Fruit fly (Drosophila melanogaster) whole organism, embryonic: Measurements from ENCODE around the gene CG33181.
A peak's percentile ranks its signal among the peaks of the same experiment; 100 is the strongest.

Experiments
- ATbp ChIP-seq: fragments of 200-800 bp; sonication (Bioruptor generic); optimal IDR thresholded peaks from 2 replicates; lab custom pipeline; 2017; ENCODE audit warnings: missing biosample characterization, mild to moderate bottlenecking, missing genetic modification characterization, missing genetic modification reagents
- Atf-2 ChIP-seq: fragments of 200-800 bp; sonication (Bioruptor generic); optimal IDR thresholded peaks from 2 replicates; lab custom pipeline; 2016; ENCODE audit warnings: missing biosample characterization, missing genetic modification characterization
- Awh ChIP-seq: fragments of 200-800 bp; sonication (Bioruptor generic); IDR thresholded peaks from 2 replicates; pipeline ENCODE4, ENCODE4 v1.3.6; 2022; ENCODE audit warnings: missing biosample characterization, missing genetic modification characterization
- Bdp1 ChIP-seq: fragments of 200-800 bp; sonication (Bioruptor generic); optimal IDR thresholded peaks from 3 replicates; lab custom pipeline; 2016; ENCODE audit warnings: missing biosample characterization, missing genetic modification characterization
- BtbVII ChIP-seq: fragments of 200-800 bp; sonication (Bioruptor generic); optimal IDR thresholded peaks from 3 replicates; lab custom pipeline; 2017; ENCODE audit warnings: missing biosample characterization, mild to moderate bottlenecking, missing genetic modification characterization
- CG10462 ChIP-seq: fragments of 200-800 bp; sonication (Bioruptor generic); optimal IDR thresholded peaks from 2 replicates; lab custom pipeline; 2016; ENCODE audit warnings: missing biosample characterization, missing genetic modification characterization
- CG10979 ChIP-seq: fragments of 200-800 bp; sonication (Bioruptor generic); optimal IDR thresholded peaks from 2 replicates; lab custom pipeline; 2018; ENCODE audit warnings: missing biosample characterization, mild to moderate bottlenecking, missing genetic modification characterization, moderate library complexity
- CG11085 ChIP-seq: fragments of 200-800 bp; sonication (Bioruptor generic); IDR thresholded peaks from 2 replicates; pipeline ENCODE4 v1.3.6; 2022; ENCODE audit warnings: missing biosample characterization, missing genetic modification characterization
- CG12744 ChIP-seq: fragments of 200-800 bp; sonication (Bioruptor generic); optimal IDR thresholded peaks from 2 replicates; lab custom pipeline; 2016; ENCODE audit warnings: missing biosample characterization, missing genetic modification characterization
- CG12769 ChIP-seq: fragments of 200-800 bp; sonication (Bioruptor generic); optimal IDR thresholded peaks from 2 replicates; lab custom pipeline; 2019; ENCODE audit warnings: missing biosample characterization, mild to moderate bottlenecking, missing genetic modification characterization, moderate library complexity
- CG15514 ChIP-seq: fragments of 200-800 bp; sonication (Bioruptor generic); optimal IDR thresholded peaks from 3 replicates; lab custom pipeline; 2017; ENCODE audit warnings: missing biosample characterization, missing genetic modification characterization, mild to moderate bottlenecking, moderate library complexity, missing genetic modification reagents
- CG15696 ChIP-seq: fragments of 200-800 bp; sonication (Bioruptor generic); optimal IDR thresholded peaks from 2 replicates; lab custom pipeline; 2019; ENCODE audit warnings: missing biosample characterization, mild to moderate bottlenecking, missing genetic modification characterization, moderate library complexity
- CG1602 ChIP-seq: fragments of 200-800 bp; sonication (Bioruptor generic); optimal IDR thresholded peaks from 3 replicates; lab custom pipeline; 2016; ENCODE audit warnings: missing biosample characterization, missing genetic modification characterization
- CG17361 ChIP-seq: fragments of 200-800 bp; sonication (Bioruptor generic); IDR thresholded peaks from 3 replicates; pipeline ENCODE4 v1.3.6; 2022; ENCODE audit warnings: missing biosample characterization, missing genetic modification characterization
- CG18599 ChIP-seq: fragments of 200-800 bp; sonication (Bioruptor generic); optimal IDR thresholded peaks from 3 replicates; lab custom pipeline; 2017; ENCODE audit warnings: missing biosample characterization, missing genetic modification characterization, mild to moderate bottlenecking, moderate library complexity, missing genetic modification reagents
- CG18764 ChIP-seq: fragments of 200-800 bp; sonication (Bioruptor generic); optimal IDR thresholded peaks from 3 replicates; lab custom pipeline; 2016; ENCODE audit warnings: missing biosample characterization, missing genetic modification characterization
- CG31224 ChIP-seq: fragments of 200-800 bp; sonication (Bioruptor generic); IDR thresholded peaks from 2 replicates; pipeline ENCODE4 v1.3.6; 2022; ENCODE audit warnings: missing biosample characterization, missing genetic modification characterization
- CG32532 ChIP-seq: fragments of 200-800 bp; sonication (Bioruptor generic); IDR thresholded peaks from 2 replicates; pipeline ENCODE4 v1.3.6; 2022; ENCODE audit warnings: missing biosample characterization, missing genetic modification characterization
- CG4328 ChIP-seq: fragments of 200-800 bp; sonication (Bioruptor generic); optimal IDR thresholded peaks from 3 replicates; lab custom pipeline; 2017; ENCODE audit warnings: missing biosample characterization, missing genetic modification reagents, missing genetic modification characterization
- CG7271 ChIP-seq: fragments of 200-800 bp; sonication (Bioruptor generic); optimal IDR thresholded peaks from 2 replicates; lab custom pipeline; 2018; ENCODE audit warnings: missing biosample characterization, mild to moderate bottlenecking, missing genetic modification characterization, moderate library complexity
- Chrac-16 ChIP-seq: fragments of 200-800 bp; sonication (Bioruptor generic); optimal IDR thresholded peaks from 3 replicates; lab custom pipeline; 2016; ENCODE audit warnings: missing biosample characterization, missing genetic modification characterization
- Dfd ChIP-seq, 2 experiments: fragments of >200 bp; optimal IDR thresholded peaks; 2 replicates each; lab custom pipeline; 2017; ENCODE audit warnings: missing biosample characterization in 2 of 2, missing genetic modification characterization in 2 of 2
- E2f1 ChIP-seq: fragments of 200-800 bp; sonication (Bioruptor generic); IDR thresholded peaks from 2 replicates; pipeline ENCODE4 v1.3.6; 2022; ENCODE audit warnings: missing biosample characterization, missing genetic modification characterization
- HHEX ChIP-seq: fragments of 200-800 bp; sonication (Bioruptor generic); optimal IDR thresholded peaks from 3 replicates; lab custom pipeline; 2017; ENCODE audit warnings: missing biosample characterization, mild to moderate bottlenecking, missing genetic modification characterization, missing genetic modification reagents
- HLHmδ ChIP-seq: fragments of 200-800 bp; sonication (Bioruptor generic); optimal IDR thresholded peaks from 2 replicates; lab custom pipeline; 2018; ENCODE audit warnings: missing biosample characterization, mild to moderate bottlenecking, missing genetic modification characterization, moderate library complexity
- Hmr ChIP-seq: fragments of 200-800 bp; sonication (Bioruptor generic); optimal IDR thresholded peaks from 3 replicates; lab custom pipeline; 2017; ENCODE audit warnings: mild to moderate bottlenecking, missing biosample characterization, missing genetic modification reagents, missing genetic modification characterization
- MTF-1 ChIP-seq: fragments of 200-800 bp; sonication (Bioruptor generic); optimal IDR thresholded peaks from 2 replicates; lab custom pipeline; 2018; ENCODE audit warnings: missing biosample characterization, mild to moderate bottlenecking, missing genetic modification characterization, borderline replicate concordance
- Max ChIP-seq: fragments of 200-800 bp; sonication (Bioruptor generic); optimal IDR thresholded peaks from 2 replicates; lab custom pipeline; 2016; ENCODE audit warnings: missing biosample characterization, mild to moderate bottlenecking, missing genetic modification characterization
- Nf-YA ChIP-seq: fragments of 200-800 bp; sonication (Bioruptor generic); IDR thresholded peaks from 2 replicates; pipeline ENCODE4 v1.3.6; 2022; ENCODE audit warnings: missing biosample characterization, missing genetic modification characterization
- Pdp1 ChIP-seq, 2 experiments: fragments of 200-800 bp; sonication (Bioruptor generic); optimal IDR thresholded peaks; 3 replicates each; lab custom pipeline; 2016; ENCODE audit warnings: missing biosample characterization in 2 of 2, missing genetic modification characterization in 2 of 2, mild to moderate bottlenecking in 1 of 2, moderate library complexity in 1 of 2
- Sin3A ChIP-seq: fragments of >200 bp; optimal IDR thresholded peaks from 2 replicates; lab custom pipeline; 2018
- ab ChIP-seq: fragments of 200-800 bp; sonication (Bioruptor generic); optimal IDR thresholded peaks from 2 replicates; lab custom pipeline; 2016; ENCODE audit warnings: missing biosample characterization, missing genetic modification characterization
- br ChIP-seq: fragments of >200 bp; optimal IDR thresholded peaks from 2 replicates; lab custom pipeline; 2017
- cato ChIP-seq: fragments of 200-800 bp; sonication (Bioruptor generic); optimal IDR thresholded peaks from 2 replicates; lab custom pipeline; 2016; ENCODE audit warnings: missing biosample characterization, missing genetic modification characterization, borderline replicate concordance
- chif ChIP-seq, 2 experiments: fragments of 200-800 bp; sonication (Bioruptor generic); optimal IDR thresholded peaks; 3 replicates each; lab custom pipeline; 2016; ENCODE audit warnings: missing biosample characterization in 2 of 2, missing genetic modification characterization in 2 of 2
- dysf ChIP-seq: fragments of 200-800 bp; sonication (Bioruptor generic); IDR thresholded peaks from 3 replicates; pipeline ENCODE4 v1.3.6; 2022; ENCODE audit warnings: missing biosample characterization, missing genetic modification characterization
- gcm ChIP-seq: fragments of 200-800 bp; sonication (Bioruptor generic); optimal IDR thresholded peaks from 2 replicates; lab custom pipeline; 2019; ENCODE audit warnings: missing biosample characterization, mild to moderate bottlenecking, missing genetic modification characterization, moderate library complexity
- ken ChIP-seq: fragments of 200-800 bp; sonication (Bioruptor generic); IDR thresholded peaks from 3 replicates; pipeline ENCODE4 v1.3.6; 2022; ENCODE audit warnings: missing biosample characterization, missing genetic modification characterization
- lbe ChIP-seq: fragments of 200-800 bp; sonication (Bioruptor generic); optimal IDR thresholded peaks from 2 replicates; lab custom pipeline; 2016; ENCODE audit warnings: missing biosample characterization, mild to moderate bottlenecking, missing genetic modification characterization
- mam ChIP-seq: fragments of 200-800 bp; sonication (Bioruptor generic); optimal IDR thresholded peaks from 3 replicates; lab custom pipeline; 2016; ENCODE audit warnings: missing biosample characterization, missing genetic modification characterization
- pan ChIP-seq, 4 experiments: fragments of >200 bp in 3 of 4; fragments of 200-800 bp in 1 of 4; sonication (Bioruptor generic) in 1 of 4; optimal IDR thresholded peaks in 3 of 4; IDR thresholded peaks in 1 of 4; 2 replicates each; pipeline versions ENCODE4 v1.3.6 to Lab custom; 2017 to 2022; ENCODE audit warnings: missing biosample characterization in 2 of 4, missing genetic modification characterization in 2 of 4, mixed read lengths in 1 of 4
- pho ChIP-seq: fragments of 200-800 bp; sonication (Bioruptor generic); optimal IDR thresholded peaks from 2 replicates; lab custom pipeline; 2016; ENCODE audit warnings: missing biosample characterization, missing genetic modification characterization
- schlank ChIP-seq: fragments of 200-800 bp; sonication (Bioruptor generic); optimal IDR thresholded peaks from 2 replicates; lab custom pipeline; 2018; ENCODE audit warnings: missing biosample characterization, mild to moderate bottlenecking, missing genetic modification characterization
- sens-2 ChIP-seq: fragments of 200-800 bp; sonication (Bioruptor generic); IDR thresholded peaks from 2 replicates; pipeline ENCODE4 v1.3.6; 2022; ENCODE audit warnings: missing biosample characterization, missing genetic modification characterization
- slbo ChIP-seq: fragments of 200-800 bp; sonication (Bioruptor generic); IDR thresholded peaks from 2 replicates; pipeline ENCODE4 v1.3.6; 2022; ENCODE audit warnings: missing biosample characterization, missing genetic modification characterization
- slou ChIP-seq: fragments of 200-800 bp; sonication (Bioruptor generic); optimal IDR thresholded peaks from 3 replicates; lab custom pipeline; 2016; ENCODE audit warnings: missing biosample characterization, missing genetic modification characterization
- unpg ChIP-seq: fragments of 200-800 bp; sonication (Bioruptor generic); optimal IDR thresholded peaks from 3 replicates; lab custom pipeline; 2018; ENCODE audit warnings: missing biosample characterization, mild to moderate bottlenecking, missing genetic modification characterization, moderate library complexity
- wor ChIP-seq: fragments of 200-800 bp; sonication (Bioruptor generic); IDR thresholded peaks from 2 replicates; pipeline ENCODE4 v1.3.6; 2022; ENCODE audit warnings: missing biosample characterization, missing genetic modification characterization

CG33181 gene

DNA sequence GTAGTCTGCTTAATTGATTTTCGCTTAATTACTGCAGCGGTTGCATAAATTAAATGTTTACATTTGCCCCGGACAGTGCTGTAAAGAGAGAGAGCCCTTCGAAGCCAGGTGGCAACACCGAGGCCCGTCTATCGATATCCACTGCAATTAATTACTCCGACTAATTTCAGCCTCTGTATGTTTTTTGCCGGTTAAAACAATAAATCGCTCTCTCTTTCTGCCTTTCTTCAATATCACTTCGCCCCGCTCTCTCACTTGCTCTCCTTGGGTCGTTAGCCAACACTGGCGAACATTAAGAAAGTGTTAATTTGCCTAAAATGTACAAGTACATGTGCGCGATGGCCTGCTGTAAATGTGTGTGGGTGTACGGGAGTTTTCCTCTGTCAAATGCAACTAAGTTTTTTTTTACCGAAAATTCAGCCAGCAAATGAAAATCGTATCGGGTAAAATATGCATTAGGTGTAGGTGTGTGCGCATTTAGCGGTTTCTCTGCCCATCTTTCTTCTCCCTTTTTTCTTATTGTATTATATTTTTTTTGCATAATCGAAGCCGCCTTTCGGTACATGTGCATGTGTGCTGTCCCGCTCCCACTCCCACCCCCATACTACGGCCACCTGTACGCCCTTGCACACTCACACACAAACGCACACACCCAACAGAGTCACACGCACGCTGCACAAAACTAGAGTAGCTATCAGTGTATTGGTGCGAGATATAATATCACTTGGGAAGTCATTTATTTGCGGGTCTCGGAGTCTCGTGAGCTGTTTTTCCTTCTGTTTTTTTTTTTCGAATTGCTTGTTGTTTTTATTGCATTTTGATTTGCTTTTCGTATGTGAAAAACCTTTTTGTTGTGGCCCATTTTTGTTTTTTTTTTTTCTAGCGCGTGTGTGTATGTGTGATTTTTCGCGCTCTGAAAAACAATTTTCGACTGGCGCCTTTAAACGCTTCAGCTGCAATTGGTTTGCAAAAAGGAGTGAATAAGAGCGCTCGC lies 72.6 kb downstream of the CG33181 start (continued):
- TF ChIP-seq lbe (GFP tag; lab: Kevin White, UChicago) (peak; percentile 61), ab (GFP tag; lab: Kevin White, UChicago) (no peak), chif (GFP tag; optimal IDR thresholded peaks at IDR 0.05; lab: Kevin White, UChicago) (peak; percentile 35 to 38), Hmr (GFP tag; lab: Kevin White, UChicago) (peak; percentile 44), CG10462 (no peak), pho (GFP tag; lab: Kevin White, UChicago) (peak; percentile 15), Max (GFP tag; lab: Kevin White, UChicago) (peak; percentile 33), br (lab: Kevin White, UChicago) (no peak), HLHmδ (GFP tag; lab: Kevin White, UChicago) (no peak), CG12744 (GFP tag; lab: Kevin White, UChicago) (no peak), Bdp1 (GFP tag; lab: Kevin White, UChicago) (peak; percentile 0), gcm (GFP tag; lab: Kevin White, UChicago) (no peak), pan (optimal IDR thresholded peaks at IDR 0.05; lab: Kevin White, UChicago) (no peak), pan (GFP tag; optimal IDR thresholded peaks at IDR 0.05 in 1 of 2, IDR thresholded peaks at IDR 0.05 in 1 of 2) (no peak), Atf-2 (GFP tag; lab: Kevin White, UChicago) (no peak), CG12769 (peak; percentile 70), sens-2 (GFP tag; lab: Robert Waterston, UW) (no peak), wor (GFP tag; lab: Robert Waterston, UW) (no peak), Sin3A (lab: Kevin White, UChicago) (peak; percentile 23), Nf-YA (GFP tag; lab: Robert Waterston, UW) (no peak), slbo (GFP tag; lab: Robert Waterston, UW) (peak; percentile 22; the same call in 1 of the 2 replicates), ken (GFP tag; lab: Robert Waterston, UW) (no peak), Awh (GFP tag; lab: Robert Waterston, UW) (no peak; the same call in 1 of the 2 replicates), schlank (tag; lab: Kevin White, UChicago) (no peak), E2f1 (GFP tag; lab: Robert Waterston, UW) (no peak; the same call in 1 of the 2 replicates), CG15514 (GFP tag; lab: Kevin White, UChicago) (peak; percentile 60), slou (GFP tag; lab: Kevin White, UChicago) (no peak), Chrac-16 (GFP tag; lab: Kevin White, UChicago) (no peak), CG7271 (no peak), mam (peak; percentile 35), CG15696 (no peak), HHEX (GFP tag; lab: Kevin White, UChicago) (peak; percentile 25), BtbVII (no peak), CG11085 (GFP tag; lab: Robert Waterston, UW) (no peak), Dfd (GFP tag; optimal IDR thresholded peaks at IDR 0.05; lab: Kevin White, UChicago) (no peak), cato (GFP tag; lab: Kevin White, UChicago) (no peak), CG31224 (GFP tag; lab: Robert Waterston, UW) (no peak), CG10979 (tag; lab: Kevin White, UChicago) (no peak), CG17361 (GFP tag; lab: Robert Waterston, UW) (0 out of 3 replicates have a peak, but pooled peaks have one; percentile 31), Pdp1 (GFP tag; optimal IDR thresholded peaks at IDR 0.05; lab: Kevin White, UChicago) (peak; percentile 14 to 83), CG18599 (peak; percentile 70), MTF-1 (GFP tag; lab: Kevin White, UChicago) (peak; percentile 43), CG4328 (GFP tag; lab: Kevin White, UChicago) (peak; percentile 21), unpg (GFP tag; lab: Kevin White, UChicago) (peak; percentile 28), CG32532 (peak; percentile 49), CG18764 (GFP tag; lab: Kevin White, UChicago) (peak; percentile 11), ATbp (peak; percentile 23), dysf (GFP tag; lab: Robert Waterston, UW) (no peak), CG1602 (GFP tag; lab: Kevin White, UChicago) (no peak)
